Fruit fly (Drosophila melanogaster) whole organism, embryonic: ENCODE results near the gene CG3841.

Source experiments
- CG10979 ChIP-seq: fragments of 200-800 bp; sonication (Bioruptor generic); optimal IDR thresholded peaks from 2 replicates; lab custom pipeline; 2018; ENCODE audit warnings: missing biosample characterization, mild to moderate bottlenecking, missing genetic modification characterization, moderate library complexity
- CG11696 ChIP-seq: fragments of 200-800 bp; sonication (Bioruptor generic); IDR thresholded peaks from 2 replicates; pipeline ENCODE4 v1.3.6; 2022; ENCODE audit warnings: missing biosample characterization, missing genetic modification characterization
- CG14667 ChIP-seq: fragments of 200-800 bp; sonication (Bioruptor generic); IDR thresholded peaks from 2 replicates; pipeline ENCODE4 v1.3.6; 2022; ENCODE audit warnings: missing biosample characterization, missing genetic modification characterization
- CG17361 ChIP-seq: fragments of 200-800 bp; sonication (Bioruptor generic); IDR thresholded peaks from 3 replicates; pipeline ENCODE4 v1.3.6; 2022; ENCODE audit warnings: missing biosample characterization, missing genetic modification characterization
- CG17385 ChIP-seq: fragments of 200-800 bp; sonication (Bioruptor generic); optimal IDR thresholded peaks from 3 replicates; lab custom pipeline; 2018; ENCODE audit warnings: missing biosample characterization, mild to moderate bottlenecking, missing genetic modification characterization
- CG17829 ChIP-seq: fragments of 200-800 bp; optimal IDR thresholded peaks from 2 replicates; lab custom pipeline; 2019; ENCODE audit warnings: missing biosample characterization, mild to moderate bottlenecking, missing genetic modification characterization, moderate library complexity
- CG1832 ChIP-seq: fragments of 200-800 bp; sonication (Bioruptor generic); optimal IDR thresholded peaks from 2 replicates; lab custom pipeline; 2017; ENCODE audit warnings: missing biosample characterization, mild to moderate bottlenecking, missing genetic modification characterization, inconsistent platforms
- CG2116 ChIP-seq: fragments of 200-800 bp; sonication (Bioruptor generic); optimal IDR thresholded peaks from 3 replicates; lab custom pipeline; 2018; ENCODE audit warnings: missing biosample characterization, mild to moderate bottlenecking, missing genetic modification characterization
- CG2678 ChIP-seq: fragments of 200-800 bp; sonication (Bioruptor generic); optimal IDR thresholded peaks from 3 replicates; lab custom pipeline; 2019; ENCODE audit warnings: missing biosample characterization, mild to moderate bottlenecking, missing genetic modification characterization, moderate library complexity
- CG2875 ChIP-seq: fragments of 200-800 bp; sonication (Bioruptor generic); optimal IDR thresholded peaks from 2 replicates; lab custom pipeline; 2017; ENCODE audit warnings: missing biosample characterization, mild to moderate bottlenecking, missing genetic modification characterization, missing genetic modification reagents
- CG34224 ChIP-seq: fragments of 200-800 bp; sonication (Bioruptor generic); IDR thresholded peaks from 3 replicates; pipeline ENCODE4 v1.3.6; 2022; ENCODE audit warnings: missing biosample characterization, missing genetic modification characterization; ENCODE audit not compliant: partially characterized antibody
- CG3726 ChIP-seq: fragments of 200-800 bp; sonication (Bioruptor generic); IDR thresholded peaks from 3 replicates; pipeline ENCODE4, ENCODE4 v1.3.6; 2022; ENCODE audit warnings: missing biosample characterization, missing genetic modification characterization
- CG4360 ChIP-seq: fragments of 200-800 bp; sonication (Bioruptor generic); IDR thresholded peaks from 2 replicates; pipeline ENCODE4 v1.3.6; 2022; ENCODE audit warnings: missing biosample characterization, missing genetic modification characterization
- CG6813 ChIP-seq: fragments of 200-800 bp; sonication (Bioruptor generic); optimal IDR thresholded peaks from 2 replicates; lab custom pipeline; 2017; ENCODE audit warnings: missing biosample characterization, missing genetic modification characterization, mild to moderate bottlenecking, moderate library complexity, missing genetic modification reagents
- CG7357 ChIP-seq: fragments of 200-800 bp; sonication (Bioruptor generic); IDR thresholded peaks from 3 replicates; pipeline ENCODE4 v1.3.6; 2022; ENCODE audit warnings: missing biosample characterization, missing genetic modification characterization
- CG9609 ChIP-seq: fragments of 200-800 bp; sonication (Bioruptor generic); optimal IDR thresholded peaks from 3 replicates; lab custom pipeline; 2016; ENCODE audit warnings: missing biosample characterization, missing genetic modification characterization
- CG9797 ChIP-seq: fragments of 200-800 bp; sonication (Bioruptor generic); optimal IDR thresholded peaks from 3 replicates; lab custom pipeline; 2018; ENCODE audit warnings: missing biosample characterization, mild to moderate bottlenecking, missing genetic modification characterization
- CHES-1-like ChIP-seq: fragments of 200-800 bp; sonication (Bioruptor generic); optimal IDR thresholded peaks from 2 replicates; lab custom pipeline; 2016; ENCODE audit warnings: missing biosample characterization, missing genetic modification characterization
- CoRest ChIP-seq: fragments of 200-800 bp; sonication (Bioruptor generic); optimal IDR thresholded peaks from 3 replicates; lab custom pipeline; 2018; ENCODE audit warnings: missing biosample characterization, mild to moderate bottlenecking, missing genetic modification characterization, moderate library complexity
- D19B ChIP-seq: fragments of 200-800 bp; sonication (Bioruptor generic); optimal IDR thresholded peaks from 2 replicates; lab custom pipeline; 2017; ENCODE audit warnings: missing biosample characterization, mild to moderate bottlenecking, missing genetic modification characterization
- Dref ChIP-seq: fragments of 200-800 bp; sonication (Bioruptor generic); IDR thresholded peaks from 2 replicates; pipeline ENCODE4 v1.3.6; 2022; ENCODE audit warnings: missing biosample characterization, missing genetic modification characterization
- Ets65A ChIP-seq: fragments of 200-800 bp; sonication (Bioruptor generic); peaks from one replicate; lab custom pipeline; 2016; ENCODE audit warnings: missing biosample characterization, missing genetic modification characterization
- Oli ChIP-seq: fragments of 200-800 bp; sonication (Bioruptor generic); optimal IDR thresholded peaks from 2 replicates; lab custom pipeline; 2018; ENCODE audit warnings: missing biosample characterization, mild to moderate bottlenecking, missing genetic modification characterization, moderate library complexity
- Ravus ChIP-seq: fragments of 200-800 bp; sonication (Bioruptor generic); IDR thresholded peaks from 2 replicates; pipeline ENCODE4 v1.3.6; 2022; ENCODE audit warnings: missing biosample characterization, missing genetic modification characterization
- Tbp ChIP-seq: fragments of >200 bp; optimal IDR thresholded peaks from 2 replicates; lab custom pipeline; 2018; ENCODE audit warnings: missing biosample characterization, missing genetic modification characterization
- fru ChIP-seq: fragments of >200 bp; optimal IDR thresholded peaks from 2 replicates; lab custom pipeline; 2017
- gcm ChIP-seq: fragments of 200-800 bp; sonication (Bioruptor generic); optimal IDR thresholded peaks from 2 replicates; lab custom pipeline; 2019; ENCODE audit warnings: missing biosample characterization, mild to moderate bottlenecking, missing genetic modification characterization, moderate library complexity
- gfzf ChIP-seq: fragments of 200-800 bp; sonication (Bioruptor generic); optimal IDR thresholded peaks from 2 replicates; lab custom pipeline; 2016; ENCODE audit warnings: missing biosample characterization, mild to moderate bottlenecking, missing genetic modification characterization, moderate library complexity
- phol ChIP-seq: fragments of 200-800 bp; sonication (Bioruptor generic); optimal IDR thresholded peaks from 3 replicates; lab custom pipeline; 2018; ENCODE audit warnings: missing biosample characterization, mild to moderate bottlenecking, missing genetic modification characterization, moderate library complexity
- ro ChIP-seq: fragments of 200-800 bp; sonication (Bioruptor generic); IDR thresholded peaks from 2 replicates; pipeline ENCODE4 v1.3.6; 2022; ENCODE audit warnings: missing biosample characterization, missing genetic modification characterization
- salm ChIP-seq: fragments of 200-800 bp; sonication (Bioruptor generic); optimal IDR thresholded peaks from 2 replicates; lab custom pipeline; 2018; ENCODE audit warnings: missing biosample characterization, mild to moderate bottlenecking, missing genetic modification characterization
- sens ChIP-seq: fragments of 200-800 bp; sonication (Bioruptor generic); peaks from one replicate; lab custom pipeline; 2016; ENCODE audit warnings: missing biosample characterization, missing genetic modification characterization
- slou ChIP-seq: fragments of 200-800 bp; sonication (Bioruptor generic); optimal IDR thresholded peaks from 3 replicates; lab custom pipeline; 2016; ENCODE audit warnings: missing biosample characterization, missing genetic modification characterization
- stwl ChIP-seq: fragments of 200-800 bp; sonication (Bioruptor generic); optimal IDR thresholded peaks from 3 replicates; lab custom pipeline; 2018; ENCODE audit warnings: missing biosample characterization, mild to moderate bottlenecking, missing genetic modification characterization, moderate library complexity
- ttk ChIP-seq: fragments of 200-800 bp; sonication (Bioruptor generic); IDR thresholded peaks from 2 replicates; pipeline ENCODE4 v2.1.2; 2022; ENCODE audit warnings: missing biosample characterization, missing genetic modification characterization
- usp ChIP-seq: fragments of >200 bp; optimal IDR thresholded peaks from 2 replicates; lab custom pipeline; 2017; ENCODE audit warnings: missing biosample characterization, missing genetic modification characterization

The CG3841 gene

dm6 chr2L:9539988-9540573, 49.2 kb upstream of the CG3841 start, which contains the start of gene CG17855 (continued):
- peak; percentile 56 for TF ChIP-seq gfzf (GFP tag; lab: Kevin White, UChicago)
- TF ChIP-seq CG1832 (GFP tag; lab: Kevin White, UChicago), result no peak
- TF ChIP-seq ttk (GFP tag; lab: Robert Waterston, UW), result no peak
- no peak for TF ChIP-seq CG9609 (GFP tag; lab: Kevin White, UChicago)
- peak; percentile 89 for TF ChIP-seq CG2116 (GFP tag; lab: Kevin White, UChicago)
- TF ChIP-seq CoRest (tag; lab: Kevin White, UChicago), result no peak
- no peak for TF ChIP-seq slou (GFP tag; lab: Kevin White, UChicago)
- no peak for TF ChIP-seq Ets65A (GFP tag; lab: Kevin White, UChicago)
- no peak for TF ChIP-seq CG3726
- no peak for TF ChIP-seq phol (tag; lab: Kevin White, UChicago)
- no peak for TF ChIP-seq Ravus
- TF ChIP-seq Tbp (GFP tag; lab: Kevin White, UChicago), result no peak
- TF ChIP-seq Dref (GFP tag; lab: Robert Waterston, UW), result peak; percentile 43
- TF ChIP-seq gcm (GFP tag; lab: Kevin White, UChicago), result no peak
- TF ChIP-seq CG14667, result no peak
- TF ChIP-seq CHES-1-like (GFP tag; lab: Kevin White, UChicago), result no peak
- peak; percentile 30 for TF ChIP-seq CG9797 (GFP tag; lab: Kevin White, UChicago)
- peak; percentile 42 for TF ChIP-seq CG17829 (tag; lab: Kevin White, UChicago)
- TF ChIP-seq CG2875, result no peak
- no peak for TF ChIP-seq Oli (tag; lab: Kevin White, UChicago)
- TF ChIP-seq ro, result no peak
- TF ChIP-seq CG11696 (GFP tag; lab: Robert Waterston, UW), result no peak
- TF ChIP-seq CG17385, result no peak
- peak; percentile 14 for TF ChIP-seq sens

dm6 chr2L:9542578-9542977, 46.7 kb upstream of the CG3841 start, which contains the start of gene Cpr30B:
Gene Cpr30B (plus strand): TSS chr2L:9542878.
- no peak for TF ChIP-seq D19B
- TF ChIP-seq CG4360 (GFP tag; lab: Robert Waterston, UW), result no peak
- no peak for TF ChIP-seq CG10979 (tag; lab: Kevin White, UChicago)
- TF ChIP-seq CG7357 (GFP tag; lab: Robert Waterston, UW), result no peak

- TF ChIP-seq CG34224, result no peak
- TF ChIP-seq CG2678 (tag; lab: Kevin White, UChicago), result no peak
- no peak for TF ChIP-seq salm (tag; lab: Kevin White, UChicago)
These were observed 45.4 kb upstream of the CG3841 start, which contains the start of gene CG13113 for dm6 chr2L:9543871-9544270. Gene CG13113 (plus strand): TSS chr2L:9544171.

dm6 chr2L:9545511-9545910, 43.8 kb upstream of the CG3841 start, which contains the start of gene CG13114:
Gene CG13114 (plus strand): TSS chr2L:9545811.
- TF ChIP-seq CG17361 (GFP tag; lab: Robert Waterston, UW) (no peak), fru (no peak), CG17829 (tag; lab: Kevin White, UChicago) (no peak), usp (GFP tag; lab: Kevin White, UChicago) (no peak), CG6813 (GFP tag; lab: Kevin White, UChicago) (no peak), stwl (tag; lab: Kevin White, UChicago) (no peak)
